Worm (Caenorhabditis elegans): ENCODE measurements around the gene F54F12.2.

DNA sequence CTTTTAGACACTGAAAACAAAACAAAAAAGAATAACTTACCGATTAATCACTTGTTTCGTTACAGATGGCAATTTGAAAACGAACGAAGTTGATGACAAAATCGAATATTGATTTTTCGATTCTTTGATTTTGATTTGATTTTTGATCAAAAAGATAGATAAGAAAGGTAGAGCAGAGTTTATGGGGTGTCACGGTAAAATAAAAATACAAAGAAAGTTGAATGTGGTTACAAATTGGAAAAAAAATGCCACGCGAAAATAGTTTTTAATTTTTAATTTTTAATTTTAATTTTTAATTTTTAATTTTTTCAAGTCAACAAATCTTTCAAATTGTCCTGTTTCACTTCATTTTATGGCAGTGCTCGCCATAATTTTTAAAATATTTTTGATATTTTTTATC lies 15.5 kb downstream of the F54F12.2 start, which contains the start of gene F54F12.1:
- TF ChIP-seq flt-1 (GFP tag; IDR thresholded peaks at IDR 0.05) (no peak), ref-1 (GFP tag; conservative IDR thresholded peaks at IDR 0.05) (no peak), ztf-23 (GFP tag; IDR thresholded peaks at IDR 0.05) (no peak), med-1 (GFP tag; optimal IDR thresholded peaks at IDR 0.05; ENCODE audit: insufficient read depth) (no peak), klf-2 (GFP tag; conservative IDR thresholded peaks at IDR 0.05) (no peak), cog-1 (tag; optimal IDR thresholded peaks at IDR 0.05) (no peak), T22C8.4 (GFP tag; IDR thresholded peaks at IDR 0.05) (no peak), ztf-29 (GFP tag; IDR thresholded peaks at IDR 0.05) (no peak)
